Fruit fly (Drosophila melanogaster): ENCODE results near the gene CG5096.

DNA sequence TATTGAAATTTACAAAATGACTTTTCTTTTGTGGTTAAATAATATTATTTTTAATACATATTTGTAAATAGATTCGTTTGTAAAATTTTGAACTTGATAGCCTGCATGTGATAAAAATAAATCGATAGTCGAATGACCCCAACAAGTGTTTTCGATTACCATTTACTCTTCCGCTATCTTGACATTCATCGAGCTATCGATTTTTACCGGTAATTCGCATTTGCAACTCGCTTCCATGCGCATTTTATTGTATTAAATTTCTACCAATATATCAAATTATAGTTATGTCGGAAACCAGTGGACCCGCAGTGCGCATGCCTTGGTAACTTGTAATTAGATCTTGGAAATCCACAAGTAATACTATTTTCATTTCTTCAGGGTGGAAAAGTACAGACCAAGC is 36.9 kb downstream of the CG5096 start, which contains the start of gene RfC3:
- TF ChIP-seq Hr39 (GFP tag; optimal IDR thresholded peaks at IDR 0.05) = no peak
- TF ChIP-seq Eip78C (GFP tag) = no peak
- TF ChIP-seq Gug (GFP tag; IDR thresholded peaks at IDR 0.05) = no peak
